Fruit fly (Drosophila melanogaster) S2 (cell line): ENCODE data around the gene mRpL15.

Source experiments
- CG8478 ChIP-seq: fragments of >200 bp; optimal IDR thresholded peaks from 2 replicates; lab custom pipeline; 2018
- CTCF ChIP-seq, 2 experiments: fragments of >200 bp; optimal IDR thresholded peaks; 2 replicates each; lab custom pipeline; 2018

dm6 chr3L:20400515-20400914 is 35.5 kb downstream of the mRpL15 start:
- no peak for TF ChIP-seq CTCF (optimal IDR thresholded peaks at IDR 0.05; lab: Kevin White, UChicago)
- TF ChIP-seq CG8478 (lab: Kevin White, UChicago): no peak
